Fruit fly (Drosophila melanogaster) whole organism, larva: ENCODE results near the gene CSN5.

Experiments
- noc ChIP-seq: fragments of 200-800 bp; sonication (Bioruptor generic); optimal IDR thresholded peaks from 3 replicates; lab custom pipeline; 2019; ENCODE audit warnings: missing biosample characterization, mild to moderate bottlenecking, missing genetic modification characterization, moderate library complexity

CSN5 gene

dm6 chr3R:16469501-16470263, at the start of gene CSN5, which contains the start of gene CG42232:
Gene CSN5, plus strand, starts transcription at chr3R:16470099.
Gene CG42232, minus strand, starts transcription at chr3R:16469663.
- no peak for TF ChIP-seq noc

dm6 chr3R:16423323-16423722, 46.6 kb upstream of the CSN5 start:
- TF ChIP-seq noc = no peak

- TF ChIP-seq noc = no peak
Observed at dm6 chr3R:16427520-16427919, 42.4 kb upstream of the CSN5 start.

dm6 chr3R:16430381-16430780, 39.5 kb upstream of the CSN5 start, which contains the start of gene CG31279:
Gene CG31279, plus strand, starts transcription at chr3R:16430681.
- TF ChIP-seq noc = no peak

- no peak for TF ChIP-seq noc
Observed at dm6 chr3R:16431707-16432106, 38.2 kb upstream of the CSN5 start.

dm6 chr3R:16432665-16433065, 37.2 kb upstream of the CSN5 start, which contains the start of gene Fntb:
Gene Fntb, plus strand, starts transcription at chr3R:16432998.
- TF ChIP-seq noc = peak; percentile 85

- TF ChIP-seq noc = no peak
Observed at dm6 chr3R:16434599-16434998, 35.3 kb upstream of the CSN5 start, which contains the start of gene CG14881. Gene CG14881, plus strand, starts transcription at chr3R:16434899.

- no peak for TF ChIP-seq noc
Observed at dm6 chr3R:16436374-16437037, 33.4 kb upstream of the CSN5 start, which contains the start of gene mRpS33. Gene mRpS33, minus strand, starts transcription at chr3R:16436597.

- TF ChIP-seq noc = no peak
Observed at dm6 chr3R:16441367-16441923, 28.5 kb upstream of the CSN5 start, which contains the start of gene ema. Gene ema, minus strand, starts transcription at chr3R:16441661.

dm6 chr3R:16442937-16443336, 27.0 kb upstream of the CSN5 start, which contains the start of the genes Ttc1 and CG14882:
Gene Ttc1, minus strand, starts transcription at chr3R:16443007.
Gene CG14882, plus strand, starts transcription at chr3R:16443207.
- peak; percentile 86 for TF ChIP-seq noc

- TF ChIP-seq noc = peak; percentile 7
Observed at dm6 chr3R:16446836-16447235, 23.1 kb upstream of the CSN5 start.

dm6 chr3R:16447448-16448045, 22.4 kb upstream of the CSN5 start:
- TF ChIP-seq noc = no peak

- peak; percentile 80 for TF ChIP-seq noc
Observed at dm6 chr3R:16448378-16449134, 21.3 kb upstream of the CSN5 start.

- peak; percentile 84 for TF ChIP-seq noc
Observed at dm6 chr3R:16449187-16449973, 20.5 kb upstream of the CSN5 start.

dm6 chr3R:16452954-16453587, 16.8 kb upstream of the CSN5 start:
- no peak for TF ChIP-seq noc
